Fruit fly (Drosophila melanogaster) whole organism, embryonic: ENCODE data around the gene gb.

ENCODE experiments used
- ATbp ChIP-seq: fragments of 200-800 bp; sonication (Bioruptor generic); optimal IDR thresholded peaks from 2 replicates; lab custom pipeline; 2017; ENCODE audit warnings: missing biosample characterization, mild to moderate bottlenecking, missing genetic modification characterization, missing genetic modification reagents
- Ada2b ChIP-seq: fragments of 200-800 bp; sonication (Bioruptor generic); IDR thresholded peaks from 2 replicates; pipeline ENCODE4 v1.3.6; 2022; ENCODE audit warnings: missing biosample characterization, missing genetic modification characterization
- CG10431 ChIP-seq: fragments of 200-800 bp; sonication (Bioruptor generic); optimal IDR thresholded peaks from 3 replicates; lab custom pipeline; 2018; ENCODE audit warnings: missing biosample characterization, mild to moderate bottlenecking, missing genetic modification characterization
- CG11456 ChIP-seq: fragments of 200-800 bp; sonication (Bioruptor generic); IDR thresholded peaks from 3 replicates; pipeline ENCODE4 v1.3.6; 2022; ENCODE audit warnings: missing biosample characterization, missing genetic modification characterization
- CG11695 ChIP-seq: fragments of 200-800 bp; sonication (Bioruptor generic); IDR thresholded peaks from 3 replicates; pipeline ENCODE4 v1.3.6; 2022; ENCODE audit warnings: missing biosample characterization, missing genetic modification characterization
- CG11723 ChIP-seq: fragments of 200-800 bp; sonication (Bioruptor generic); optimal IDR thresholded peaks from 2 replicates; lab custom pipeline; 2017; ENCODE audit warnings: missing biosample characterization, mild to moderate bottlenecking, missing genetic modification characterization
- CG12236 ChIP-seq: fragments of 200-800 bp; sonication (Bioruptor generic); optimal IDR thresholded peaks from 2 replicates; lab custom pipeline; 2016; ENCODE audit warnings: missing biosample characterization, missing genetic modification characterization
- CG15479 ChIP-seq: fragments of 200-800 bp; sonication (Bioruptor generic); optimal IDR thresholded peaks from 3 replicates; lab custom pipeline; 2019; ENCODE audit warnings: missing biosample characterization, mild to moderate bottlenecking, missing genetic modification characterization, moderate library complexity
- CG15514 ChIP-seq: fragments of 200-800 bp; sonication (Bioruptor generic); optimal IDR thresholded peaks from 3 replicates; lab custom pipeline; 2017; ENCODE audit warnings: missing biosample characterization, missing genetic modification characterization, mild to moderate bottlenecking, moderate library complexity, missing genetic modification reagents
- CG16815 ChIP-seq: fragments of 200-800 bp; sonication (Bioruptor generic); optimal IDR thresholded peaks from 3 replicates; lab custom pipeline; 2017; ENCODE audit warnings: missing biosample characterization, mild to moderate bottlenecking, missing genetic modification characterization
- CG17912 ChIP-seq: fragments of 200-800 bp; sonication (Bioruptor generic); optimal IDR thresholded peaks from 2 replicates; lab custom pipeline; 2018; ENCODE audit warnings: missing biosample characterization, mild to moderate bottlenecking, missing genetic modification characterization
- CG18011 ChIP-seq: fragments of 200-800 bp; sonication (Bioruptor generic); optimal IDR thresholded peaks from 2 replicates; lab custom pipeline; 2017; ENCODE audit warnings: missing biosample characterization, missing genetic modification characterization, mild to moderate bottlenecking, moderate library complexity, missing genotype
- CG18619 ChIP-seq: fragments of 200-800 bp; sonication (Bioruptor generic); optimal IDR thresholded peaks from 3 replicates; lab custom pipeline; 2017; ENCODE audit warnings: missing biosample characterization, mild to moderate bottlenecking, missing genetic modification characterization
- CG31441 ChIP-seq: fragments of 200-800 bp; sonication (Bioruptor generic); IDR thresholded peaks from 2 replicates; pipeline ENCODE4 v1.3.6; 2022; ENCODE audit warnings: missing biosample characterization, missing genetic modification characterization
- CG3407 ChIP-seq: fragments of 200-800 bp; sonication (Bioruptor generic); optimal IDR thresholded peaks from 2 replicates; lab custom pipeline; 2018; ENCODE audit warnings: missing biosample characterization, mild to moderate bottlenecking, missing genetic modification characterization
- CG43689 ChIP-seq: fragments of 200-800 bp; sonication (Bioruptor generic); IDR thresholded peaks from 2 replicates; pipeline ENCODE4 v1.3.6; 2022; ENCODE audit warnings: missing biosample characterization, missing genetic modification characterization
- CG4854 ChIP-seq: fragments of 200-800 bp; sonication (Bioruptor generic); optimal IDR thresholded peaks from 2 replicates; lab custom pipeline; 2016; ENCODE audit warnings: missing biosample characterization, missing genetic modification characterization, inconsistent platforms
- CG7357 ChIP-seq: fragments of 200-800 bp; sonication (Bioruptor generic); IDR thresholded peaks from 3 replicates; pipeline ENCODE4 v1.3.6; 2022; ENCODE audit warnings: missing biosample characterization, missing genetic modification characterization
- CG9609 ChIP-seq: fragments of 200-800 bp; sonication (Bioruptor generic); optimal IDR thresholded peaks from 3 replicates; lab custom pipeline; 2016; ENCODE audit warnings: missing biosample characterization, missing genetic modification characterization
- CG9797 ChIP-seq: fragments of 200-800 bp; sonication (Bioruptor generic); optimal IDR thresholded peaks from 3 replicates; lab custom pipeline; 2018; ENCODE audit warnings: missing biosample characterization, mild to moderate bottlenecking, missing genetic modification characterization
- CG9932 ChIP-seq: fragments of 200-800 bp; sonication (Bioruptor generic); IDR thresholded peaks from 2 replicates; pipeline ENCODE4 v1.3.6; 2022; ENCODE audit warnings: missing biosample characterization, missing genetic modification characterization
- CHES-1-like ChIP-seq: fragments of 200-800 bp; sonication (Bioruptor generic); optimal IDR thresholded peaks from 2 replicates; lab custom pipeline; 2016; ENCODE audit warnings: missing biosample characterization, missing genetic modification characterization
- Dll ChIP-seq: fragments of 200-800 bp; sonication (Bioruptor generic); IDR thresholded peaks from 4 replicates; pipeline ENCODE4 v1.3.6; 2022; ENCODE audit warnings: missing biosample characterization, missing genetic modification characterization; ENCODE audit not compliant: partially characterized antibody
- Fer3 ChIP-seq: fragments of 200-800 bp; sonication (Bioruptor generic); optimal IDR thresholded peaks from 2 replicates; lab custom pipeline; 2018; ENCODE audit warnings: missing biosample characterization, mild to moderate bottlenecking, missing genetic modification characterization, moderate library complexity
- Hand ChIP-seq: fragments of 200-800 bp; sonication (Bioruptor generic); optimal IDR thresholded peaks from 2 replicates; lab custom pipeline; 2017; ENCODE audit warnings: mild to moderate bottlenecking, missing biosample characterization, missing genetic modification reagents, missing genetic modification characterization
- Lhr ChIP-seq: fragments of 200-800 bp; sonication (Bioruptor generic); optimal IDR thresholded peaks from 3 replicates; lab custom pipeline; 2017; ENCODE audit warnings: mild to moderate bottlenecking, missing biosample characterization, missing genetic modification reagents, missing genetic modification characterization
- NfI ChIP-seq: fragments of 200-800 bp; sonication (Bioruptor generic); optimal IDR thresholded peaks from 3 replicates; lab custom pipeline; 2018; ENCODE audit warnings: missing biosample characterization, mild to moderate bottlenecking, missing genetic modification characterization, moderate library complexity
- Opbp ChIP-seq: fragments of 200-800 bp; sonication (Bioruptor generic); IDR thresholded peaks from 3 replicates; pipeline ENCODE4 v1.3.6; 2022; ENCODE audit warnings: missing biosample characterization, missing genetic modification characterization; ENCODE audit not compliant: partially characterized antibody
- Pdp1 ChIP-seq, 2 experiments: fragments of 200-800 bp; sonication (Bioruptor generic); optimal IDR thresholded peaks; 3 replicates each; lab custom pipeline; 2016; ENCODE audit warnings: missing biosample characterization in 2 of 2, missing genetic modification characterization in 2 of 2, mild to moderate bottlenecking in 1 of 2, moderate library complexity in 1 of 2
- Scr ChIP-seq: fragments of 200-800 bp; sonication (Bioruptor generic); IDR thresholded peaks from 2 replicates; pipeline ENCODE4 v1.3.6; 2022; ENCODE audit warnings: missing biosample characterization, missing genetic modification characterization; ENCODE audit not compliant: partially characterized antibody
- YL-1 ChIP-seq: fragments of 200-800 bp; sonication (Bioruptor generic); optimal IDR thresholded peaks from 3 replicates; lab custom pipeline; 2017; ENCODE audit warnings: missing biosample characterization, mild to moderate bottlenecking, missing genetic modification characterization
- aop ChIP-seq: fragments of 200-800 bp; sonication (Bioruptor generic); IDR thresholded peaks from 2 replicates; pipeline ENCODE4 v1.3.6; 2022; ENCODE audit warnings: missing biosample characterization, missing genetic modification characterization
- emc ChIP-seq: fragments of 200-800 bp; sonication (Bioruptor generic); optimal IDR thresholded peaks from 2 replicates; lab custom pipeline; 2016; ENCODE audit warnings: missing biosample characterization, missing genetic modification characterization
- eve ChIP-seq, 2 experiments: fragments of >200 bp; optimal IDR thresholded peaks; 2 replicates each; lab custom pipeline; 2017; ENCODE audit warnings: missing biosample characterization in 2 of 2, missing genetic modification characterization in 2 of 2
- ewg ChIP-seq: fragments of 200-800 bp; sonication (Bioruptor generic); optimal IDR thresholded peaks from 3 replicates; lab custom pipeline; 2017; ENCODE audit warnings: mild to moderate bottlenecking, missing biosample characterization, missing genetic modification reagents, missing genetic modification characterization
- jigr1 ChIP-seq: fragments of 200-800 bp; sonication (Bioruptor generic); IDR thresholded peaks from 3 replicates; pipeline ENCODE4 v1.3.6; 2022; ENCODE audit warnings: missing biosample characterization, missing genetic modification characterization
- lmd ChIP-seq: fragments of 200-800 bp; sonication (Bioruptor generic); IDR thresholded peaks from 2 replicates; pipeline ENCODE4 v1.3.6; 2022; ENCODE audit warnings: missing biosample characterization, missing genetic modification characterization
- luna ChIP-seq: fragments of 200-800 bp; sonication (Bioruptor generic); optimal IDR thresholded peaks from 2 replicates; lab custom pipeline; 2016; ENCODE audit warnings: missing biosample characterization, missing genetic modification characterization
- onecut ChIP-seq: fragments of 200-800 bp; sonication (Bioruptor generic); IDR thresholded peaks from 2 replicates; pipeline ENCODE4 v1.3.6; 2022; ENCODE audit warnings: missing biosample characterization, missing genetic modification characterization
- pita ChIP-seq: fragments of 200-800 bp; sonication (Bioruptor generic); optimal IDR thresholded peaks from 2 replicates; lab custom pipeline; 2017; ENCODE audit warnings: missing biosample characterization, mild to moderate bottlenecking, missing genetic modification characterization
- sim ChIP-seq: fragments of 200-800 bp; sonication (Bioruptor generic); IDR thresholded peaks from 2 replicates; pipeline ENCODE4 v1.3.6; 2022; ENCODE audit warnings: missing biosample characterization, missing genetic modification characterization
- slou ChIP-seq: fragments of 200-800 bp; sonication (Bioruptor generic); optimal IDR thresholded peaks from 3 replicates; lab custom pipeline; 2016; ENCODE audit warnings: missing biosample characterization, missing genetic modification characterization
- ssp ChIP-seq: fragments of 200-800 bp; sonication (Bioruptor generic); IDR thresholded peaks from 2 replicates; pipeline ENCODE4 v1.3.6; 2022; ENCODE audit warnings: missing biosample characterization, missing genetic modification characterization
- stwl ChIP-seq: fragments of 200-800 bp; sonication (Bioruptor generic); optimal IDR thresholded peaks from 3 replicates; lab custom pipeline; 2018; ENCODE audit warnings: missing biosample characterization, mild to moderate bottlenecking, missing genetic modification characterization, moderate library complexity
- tap ChIP-seq: fragments of 200-800 bp; optimal IDR thresholded peaks from 3 replicates; lab custom pipeline; 2019; ENCODE audit warnings: missing biosample characterization, mild to moderate bottlenecking, missing genetic modification characterization, moderate library complexity
- tna ChIP-seq: fragments of 200-800 bp; sonication (Bioruptor generic); IDR thresholded peaks from 2 replicates; pipeline ENCODE4 v1.3.6; 2022; ENCODE audit warnings: missing biosample characterization, missing genetic modification characterization; ENCODE audit not compliant: partially characterized antibody
- ttk ChIP-seq: fragments of 200-800 bp; sonication (Bioruptor generic); IDR thresholded peaks from 2 replicates; pipeline ENCODE4 v2.1.2; 2022; ENCODE audit warnings: missing biosample characterization, missing genetic modification characterization
- wdn ChIP-seq: fragments of 200-800 bp; sonication (Bioruptor generic); IDR thresholded peaks from 2 replicates; pipeline ENCODE4 v1.3.6; 2022; ENCODE audit warnings: missing biosample characterization, missing genetic modification characterization
- wor ChIP-seq: fragments of 200-800 bp; sonication (Bioruptor generic); IDR thresholded peaks from 2 replicates; pipeline ENCODE4 v1.3.6; 2022; ENCODE audit warnings: missing biosample characterization, missing genetic modification characterization

gb gene

DNA sequence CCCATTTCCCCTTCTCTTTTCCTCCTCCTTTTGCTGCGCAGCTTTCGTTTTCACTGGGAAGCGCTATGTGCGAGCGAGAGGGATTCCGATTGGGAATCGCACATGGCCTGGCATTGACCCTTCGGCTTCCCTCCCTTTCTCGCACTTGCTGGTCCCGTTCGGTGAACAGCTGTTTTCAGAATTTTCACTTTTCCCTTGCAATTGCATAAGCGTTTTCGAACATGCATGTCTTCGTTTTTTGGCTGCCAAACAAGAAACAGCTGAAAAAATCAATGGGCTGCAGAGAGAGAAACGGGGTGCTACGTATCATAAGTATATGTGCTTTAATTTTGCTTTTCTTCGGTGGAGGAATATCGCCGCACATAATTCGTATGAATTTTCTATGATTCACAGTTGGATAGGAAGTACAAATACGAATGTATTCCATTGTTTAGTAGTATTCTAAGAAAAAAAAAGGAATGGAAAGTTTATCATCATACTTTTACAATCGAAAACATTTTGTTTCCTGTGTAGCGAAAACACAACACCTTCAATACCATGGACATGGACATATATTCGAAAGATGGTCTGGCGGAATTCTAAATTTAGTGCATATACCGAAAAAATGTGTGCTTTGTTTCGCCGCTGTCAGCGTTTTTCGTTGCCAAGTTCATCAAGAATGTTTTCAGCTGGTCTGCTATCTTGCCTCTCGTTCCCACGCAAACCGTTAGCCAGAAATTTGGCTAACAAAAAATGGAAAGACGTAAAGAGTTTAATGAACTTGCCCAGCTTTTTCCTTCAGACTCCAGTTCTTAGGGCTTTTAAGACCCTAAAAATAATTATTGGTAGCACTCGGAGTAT lies 40.3 kb upstream of the gb start (continued):
- TF ChIP-seq Fer3 (tag; lab: Kevin White, UChicago): peak; percentile 56
- TF ChIP-seq wor (GFP tag; lab: Robert Waterston, UW): no peak
- peak; percentile 64 for TF ChIP-seq CG9932 (GFP tag; lab: Robert Waterston, UW)
- TF ChIP-seq lmd (GFP tag; lab: Robert Waterston, UW): peak; percentile 78
- TF ChIP-seq emc: no peak
- peak; percentile 16; the same call in 1 of the 2 replicates for TF ChIP-seq Ada2b (GFP tag; lab: Robert Waterston, UW)
- TF ChIP-seq Hand: no peak
- TF ChIP-seq CG7357 (GFP tag; lab: Robert Waterston, UW): 0 out of 3 replicates have a peak, but pooled peaks have one; percentile 22
- no peak for TF ChIP-seq stwl (tag; lab: Kevin White, UChicago)
- no peak for TF ChIP-seq pita
- TF ChIP-seq Dll (GFP tag; lab: Robert Waterston, UW): no peak
- peak; percentile 22 for TF ChIP-seq CG10431
- no peak for TF ChIP-seq CG3407 (GFP tag; lab: Kevin White, UChicago)
- TF ChIP-seq jigr1 (GFP tag; lab: Robert Waterston, UW): no peak
- TF ChIP-seq eve (GFP tag; optimal IDR thresholded peaks at IDR 0.05; lab: Kevin White, UChicago): no peak
- TF ChIP-seq CG15479 (GFP tag; lab: Kevin White, UChicago): no peak
- peak; percentile 20 for TF ChIP-seq tap (tag; lab: Kevin White, UChicago)
- TF ChIP-seq CG9797: no peak
- TF ChIP-seq sim: no peak
- TF ChIP-seq luna: no peak
- no peak for TF ChIP-seq CG11456
- no peak for TF ChIP-seq CG43689
- peak; percentile 24 to 76 for TF ChIP-seq Pdp1 (GFP tag; optimal IDR thresholded peaks at IDR 0.05; lab: Kevin White, UChicago)
- peak; percentile 32 for TF ChIP-seq ATbp (GFP tag; lab: Kevin White, UChicago)
- no peak for TF ChIP-seq ttk (GFP tag; lab: Robert Waterston, UW)
- TF ChIP-seq CG17912 (GFP tag; lab: Kevin White, UChicago): no peak
- TF ChIP-seq CG9609 (GFP tag; lab: Kevin White, UChicago): peak; percentile 15
- peak; percentile 31 for TF ChIP-seq ewg (GFP tag; lab: Kevin White, UChicago)
- no peak for TF ChIP-seq CG11723 (GFP tag; lab: Kevin White, UChicago)
- TF ChIP-seq CG15514 (GFP tag; lab: Kevin White, UChicago): peak; percentile 37
- TF ChIP-seq CG31441: peak; percentile 58
- peak; percentile 22 for TF ChIP-seq CG4854 (GFP tag; lab: Kevin White, UChicago)
- TF ChIP-seq CG11695 (GFP tag; lab: Robert Waterston, UW): peak; percentile 54; the same call in 2 of the 3 replicates
- no peak for TF ChIP-seq CG16815 (GFP tag; lab: Kevin White, UChicago)
- peak; percentile 23 for TF ChIP-seq CHES-1-like (GFP tag; lab: Kevin White, UChicago)
- TF ChIP-seq onecut (GFP tag; lab: Robert Waterston, UW): peak; percentile 90
- TF ChIP-seq Lhr: no peak
- TF ChIP-seq Scr: no peak
- peak; percentile 32 for TF ChIP-seq NfI (GFP tag; lab: Kevin White, UChicago)
- peak; percentile 55 for TF ChIP-seq CG18619 (GFP tag; lab: Kevin White, UChicago)
- TF ChIP-seq CG18011 (GFP tag; lab: Kevin White, UChicago): peak; percentile 19
- no peak for TF ChIP-seq slou (GFP tag; lab: Kevin White, UChicago)
- TF ChIP-seq CG12236 (GFP tag; lab: Kevin White, UChicago): no peak
- TF ChIP-seq tna (GFP tag; lab: Robert Waterston, UW): no peak
- TF ChIP-seq aop (GFP tag; lab: Robert Waterston, UW): no peak
- 0 out of 2 replicates have a peak, but pooled peaks have one; percentile 6 for TF ChIP-seq ssp (GFP tag; lab: Robert Waterston, UW)
- no peak for TF ChIP-seq wdn (GFP tag; lab: Robert Waterston, UW)
- no peak for TF ChIP-seq Opbp
- peak; percentile 25 for TF ChIP-seq YL-1 (GFP tag; lab: Kevin White, UChicago)
